Worm (Caenorhabditis elegans) whole organism, L4/young adult: Measurements from ENCODE around the gene ZK688.7.

ENCODE experiments used
- W03F9.2 ChIP-seq: fragments of 150-350 bp; optimal IDR thresholded peaks from 2 replicates; lab custom pipeline; 2014; ENCODE audit warnings: missing biosample characterization, missing genetic modification characterization
- dao-5 ChIP-seq: sonication (generic microtip); optimal IDR thresholded peaks from 2 replicates; lab custom pipeline; 2016; ENCODE audit warnings: missing genotype, missing genetic modification characterization, moderate library complexity, missing compliant biosample characterization
- him-1 ChIP-seq: sonication (generic microtip); optimal IDR thresholded peaks from 2 replicates; lab custom pipeline; 2016; ENCODE audit warnings: missing genotype, missing genetic modification reagents, missing genetic modification characterization, missing compliant biosample characterization

DNA sequence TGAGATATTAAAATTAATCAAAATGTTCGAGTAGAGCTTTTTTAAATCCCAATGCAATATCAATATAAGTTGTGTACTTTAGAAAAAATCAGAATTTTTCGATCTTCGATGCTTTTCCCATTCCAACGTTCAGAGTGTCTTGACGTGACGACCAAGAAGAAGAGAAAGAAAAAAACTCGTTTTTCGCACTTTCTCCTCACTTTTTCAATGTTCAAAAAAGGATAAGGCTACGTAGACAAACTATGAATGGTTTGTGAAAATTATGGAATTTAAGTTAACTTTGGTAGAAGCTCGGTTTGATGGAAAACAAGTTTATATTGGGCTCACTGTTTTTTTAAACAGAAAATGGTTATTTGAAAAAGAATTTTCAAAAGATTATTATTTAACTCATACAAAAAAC, 36.2 kb upstream of the ZK688.7 start:
- no peak for TF ChIP-seq him-1 (tag; lab: Kevin White, UChicago)
- TF ChIP-seq W03F9.2 (tag; lab: Kevin White, UChicago), result no peak
- no peak for TF ChIP-seq dao-5 (tag; lab: Kevin White, UChicago)
